Worm (Caenorhabditis elegans) whole organism, early embryonic: Measurements from ENCODE around the gene C15H9.4.

Experiments used
- B0310.2 ChIP-seq: sonication (generic microtip); optimal IDR thresholded peaks from 2 replicates; lab custom pipeline; 2016; ENCODE audit warnings: mild to moderate bottlenecking, missing genetic modification characterization, missing compliant biosample characterization
- F13C5.2 ChIP-seq: sonication (generic microtip); optimal IDR thresholded peaks from 2 replicates; lab custom pipeline; 2017; ENCODE audit warnings: mild to moderate bottlenecking, missing genetic modification characterization, inconsistent platforms, missing compliant biosample characterization
- aly-1 ChIP-seq: sonication (generic microtip); optimal IDR thresholded peaks from 2 replicates; lab custom pipeline; 2016; ENCODE audit warnings: missing genetic modification characterization, missing compliant biosample characterization
- ama-1 ChIP-seq: fragments of 150-350 bp; optimal IDR thresholded peaks from 2 replicates; lab custom pipeline; 2014
- ceh-13 ChIP-seq: fragments of 200-800 bp; sonication (Bioruptor generic); optimal IDR thresholded peaks from 2 replicates; lab custom pipeline; 2018; ENCODE audit warnings: mild to moderate bottlenecking, missing genetic modification characterization, missing compliant biosample characterization
- ceh-36 ChIP-seq: sonication (generic microtip); optimal IDR thresholded peaks from 2 replicates; lab custom pipeline; 2016; ENCODE audit warnings: missing genetic modification characterization, inconsistent platforms, missing compliant biosample characterization
- ets-7 ChIP-seq: sonication (generic microtip); optimal IDR thresholded peaks from 2 replicates; lab custom pipeline; 2016; ENCODE audit warnings: missing genotype, missing genetic modification characterization, missing compliant biosample characterization
- flt-1 ChIP-seq: fragments of 200-800 bp; sonication (Bioruptor generic); IDR thresholded peaks from 2 replicates; pipeline ENCODE4 v1.3.6; 2022; ENCODE audit warnings: missing genetic modification characterization, missing compliant biosample characterization
- hmbx-1 ChIP-seq: sonication (generic microtip); optimal IDR thresholded peaks from 2 replicates; lab custom pipeline; 2016; ENCODE audit warnings: mild to moderate bottlenecking, missing genetic modification characterization, missing compliant biosample characterization
- hmg-4 ChIP-seq: fragments of 200-800 bp; sonication (Bioruptor generic); optimal IDR thresholded peaks from 2 replicates; lab custom pipeline; 2018; ENCODE audit warnings: mild to moderate bottlenecking, missing genetic modification characterization, missing compliant biosample characterization
- hnd-1 ChIP-seq: sonication (generic microtip); optimal IDR thresholded peaks from 2 replicates; lab custom pipeline; 2016; ENCODE audit warnings: missing genetic modification characterization, missing compliant biosample characterization
- pes-1 ChIP-seq: fragments of 200-800 bp; sonication (Bioruptor generic); IDR thresholded peaks from 2 replicates; pipeline ENCODE4 v1.3.6; 2022; ENCODE audit warnings: missing genetic modification reagents, missing genetic modification characterization, missing compliant biosample characterization
- scrt-1 ChIP-seq: fragments of 200-800 bp; sonication (Bioruptor generic); IDR thresholded peaks from 2 replicates; pipeline ENCODE4 v1.3.6; 2022; ENCODE audit warnings: missing genetic modification characterization, missing compliant biosample characterization
- sea-1 ChIP-seq: fragments of 200-800 bp; sonication (Bioruptor generic); conservative IDR thresholded peaks from 2 replicates; pipeline ENCODE4 v1.3.6; 2022; ENCODE audit warnings: missing genetic modification characterization, missing compliant biosample characterization
- tbx-11 ChIP-seq: fragments of 200-800 bp; sonication (Bioruptor generic); IDR thresholded peaks from 2 replicates; pipeline ENCODE4 v1.3.6; 2022; ENCODE audit warnings: missing genetic modification characterization, missing compliant biosample characterization
- tbx-37 ChIP-seq: fragments of 200-800 bp; sonication (Bioruptor generic); conservative IDR thresholded peaks from 2 replicates; pipeline ENCODE4 v1.3.6; 2022; ENCODE audit warnings: missing genetic modification reagents, missing genetic modification characterization, missing compliant biosample characterization
- tra-4 ChIP-seq: sonication (generic microtip); optimal IDR thresholded peaks from 2 replicates; lab custom pipeline; 2017; ENCODE audit warnings: missing genetic modification characterization, missing compliant biosample characterization

The C15H9.4 gene

ce11 chrX:6118086-6118825 is 20.8 kb downstream of the C15H9.4 start, which contains the start of gene C15H9.2:
Gene C15H9.2, plus strand, starts transcription at chrX:6118526.
- TF ChIP-seq tra-4 (tag; lab: Kevin White, UChicago) (no peak), pes-1 (no peak), scrt-1 (GFP tag; lab: Robert Waterston, UW) (no peak), flt-1 (GFP tag; lab: Robert Waterston, UW) (no peak), hnd-1 (tag; lab: Kevin White, UChicago) (no peak), hmbx-1 (tag; lab: Kevin White, UChicago) (no peak), ceh-13 (GFP tag; lab: Kevin White, UChicago) (no peak), F13C5.2 (tag; lab: Kevin White, UChicago) (no peak), hmg-4 (GFP tag; lab: Kevin White, UChicago) (no peak), tbx-11 (GFP tag; lab: Robert Waterston, UW) (no peak), tbx-37 (GFP tag; lab: Robert Waterston, UW) (no peak), aly-1 (no peak), ama-1 (lab: Kevin White, UChicago) (no peak), sea-1 (GFP tag; lab: Robert Waterston, UW) (no peak), B0310.2 (tag; lab: Kevin White, UChicago) (no peak), ets-7 (tag; lab: Kevin White, UChicago) (no peak), ceh-36 (no peak)

- TF ChIP-seq flt-1 (GFP tag; lab: Robert Waterston, UW): no peak
- TF ChIP-seq ceh-36: no peak
- TF ChIP-seq ceh-13 (GFP tag; lab: Kevin White, UChicago): no peak
Measured at ce11 chrX:6121279-6121678, 23.8 kb downstream of the C15H9.4 start.

- TF ChIP-seq hmbx-1 (tag; lab: Kevin White, UChicago): no peak
- TF ChIP-seq flt-1 (GFP tag; lab: Robert Waterston, UW): no peak
- TF ChIP-seq ceh-13 (GFP tag; lab: Kevin White, UChicago): no peak
Measured at ce11 chrX:6122026-6122425, 24.6 kb downstream of the C15H9.4 start, which contains the start of gene nnt-1. Gene nnt-1, plus strand, starts transcription at chrX:6122311.

DNA sequence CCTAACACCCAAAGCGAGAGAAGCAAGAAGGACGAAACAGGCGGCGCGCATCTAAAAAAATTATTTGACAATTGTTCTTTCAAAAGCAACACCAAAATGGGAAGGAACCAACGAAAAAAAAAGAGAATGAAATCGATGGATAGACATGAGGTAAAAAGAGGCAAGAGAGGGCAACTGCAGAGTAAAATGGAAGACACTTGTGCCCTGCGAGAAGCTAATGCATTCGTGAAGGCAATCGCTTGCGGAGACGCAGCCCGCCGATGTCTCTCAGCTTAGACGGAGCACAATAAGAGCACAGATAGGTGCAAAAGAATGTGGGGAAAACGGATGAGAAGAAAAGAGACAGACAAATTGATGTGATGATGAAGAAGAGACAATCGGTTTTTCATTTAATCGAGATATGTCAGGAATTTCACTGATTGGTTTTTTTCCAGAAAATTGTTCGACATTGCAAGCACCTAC is 30.8 kb downstream of the C15H9.4 start, which contains the start of gene C15H9.9:
Gene C15H9.9, minus strand, starts transcription at position 51 of the 462 bp plus-strand sequence.
- TF ChIP-seq hnd-1 (tag; lab: Kevin White, UChicago): no peak
- TF ChIP-seq tra-4 (tag; lab: Kevin White, UChicago): no peak
- TF ChIP-seq F13C5.2 (tag; lab: Kevin White, UChicago): peak; percentile 37
- no peak for TF ChIP-seq tbx-37 (GFP tag; lab: Robert Waterston, UW)

DNA sequence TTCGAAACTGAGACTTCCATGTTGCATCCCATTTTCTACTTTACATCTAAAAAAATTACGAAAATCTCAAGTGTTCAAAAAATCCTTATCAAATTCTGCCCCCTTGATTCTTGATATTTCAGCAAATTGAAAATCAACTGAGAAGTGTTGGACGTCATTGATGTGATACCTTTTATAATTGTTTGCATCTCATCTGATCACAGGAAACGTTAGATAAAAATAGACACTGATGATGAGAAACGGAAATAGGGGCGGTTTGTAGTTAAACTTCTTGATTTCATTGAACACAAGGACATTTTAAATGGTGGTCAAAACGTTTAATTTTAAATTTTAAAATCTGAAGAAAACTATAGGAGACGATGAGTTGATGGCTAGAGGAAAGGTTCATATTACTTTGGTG is 31.3 kb downstream of the C15H9.4 start:
- TF ChIP-seq tbx-37 (GFP tag; lab: Robert Waterston, UW) (no peak), tra-4 (tag; lab: Kevin White, UChicago) (no peak)

ce11 chrX:6129277-6129676 is 31.8 kb downstream of the C15H9.4 start:
- TF ChIP-seq F13C5.2 (tag; lab: Kevin White, UChicago) (no peak), B0310.2 (tag; lab: Kevin White, UChicago) (no peak), flt-1 (GFP tag; lab: Robert Waterston, UW) (no peak), ama-1 (lab: Kevin White, UChicago) (no peak)

DNA sequence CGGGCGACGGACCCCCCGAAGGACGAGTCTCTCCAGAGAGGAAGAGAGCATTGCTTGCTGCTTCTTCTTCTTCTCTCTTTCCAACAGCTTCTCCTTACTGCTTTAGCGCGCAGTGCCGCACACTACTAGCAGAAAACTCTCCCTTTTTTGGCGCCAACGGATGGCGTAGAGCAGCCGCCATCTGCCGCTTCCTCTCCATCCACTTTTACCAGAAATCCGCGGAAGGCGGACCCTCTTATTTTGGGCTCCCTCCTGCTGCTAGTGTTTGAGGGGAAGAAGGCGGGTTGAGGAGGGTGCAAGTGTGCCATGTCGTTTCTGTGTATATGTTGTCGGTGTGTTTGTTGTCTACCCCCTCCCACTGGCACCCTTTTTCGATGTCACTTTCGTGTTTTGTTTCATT is 37.0 kb downstream of the C15H9.4 start:
- TF ChIP-seq hmg-4 (GFP tag; lab: Kevin White, UChicago) (peak; percentile 35), scrt-1 (GFP tag; lab: Robert Waterston, UW) (no peak), F13C5.2 (tag; lab: Kevin White, UChicago) (peak; percentile 37), ama-1 (lab: Kevin White, UChicago) (no peak), flt-1 (GFP tag; lab: Robert Waterston, UW) (no peak)

ce11 chrX:6138243-6138642 is 40.8 kb downstream of the C15H9.4 start, which contains the start of gene Y72A10A.1:
Gene Y72A10A.1, minus strand, starts transcription at chrX:6138343.
- TF ChIP-seq ets-7 (tag; lab: Kevin White, UChicago): no peak
- TF ChIP-seq ceh-36: no peak
- TF ChIP-seq tbx-37 (GFP tag; lab: Robert Waterston, UW): no peak
- TF ChIP-seq ama-1 (lab: Kevin White, UChicago): no peak
- no peak for TF ChIP-seq hmbx-1 (tag; lab: Kevin White, UChicago)
- no peak for TF ChIP-seq aly-1
- TF ChIP-seq sea-1 (GFP tag; lab: Robert Waterston, UW): no peak
- TF ChIP-seq scrt-1 (GFP tag; lab: Robert Waterston, UW): no peak
- no peak for TF ChIP-seq pes-1
- TF ChIP-seq flt-1 (GFP tag; lab: Robert Waterston, UW): no peak
- TF ChIP-seq tbx-11 (GFP tag; lab: Robert Waterston, UW): no peak
